Fruit fly (Drosophila melanogaster) whole organism, pupa: Measurements from ENCODE around the gene Fancl.

Experiments
- CG12605 ChIP-seq: fragments of 200-800 bp; sonication (Bioruptor generic); IDR thresholded peaks from 2 replicates; pipeline ENCODE4 v1.3.6; 2022; ENCODE audit warnings: missing biosample characterization, missing genetic modification characterization
- CG13204 ChIP-seq: fragments of 200-800 bp; sonication (Bioruptor generic); optimal IDR thresholded peaks from 2 replicates; lab custom pipeline; 2018; ENCODE audit warnings: missing biosample characterization, mild to moderate bottlenecking, missing genetic modification characterization, moderate library complexity
- CG14655 ChIP-seq: fragments of 200-800 bp; sonication (Bioruptor generic); optimal IDR thresholded peaks from 3 replicates; lab custom pipeline; 2017; ENCODE audit warnings: mild to moderate bottlenecking, missing biosample characterization, missing genetic modification reagents, missing genetic modification characterization
- CG15710 ChIP-seq: fragments of 200-800 bp; sonication (Bioruptor generic); optimal IDR thresholded peaks from 2 replicates; lab custom pipeline; 2018; ENCODE audit warnings: missing biosample characterization, mild to moderate bottlenecking, missing genetic modification characterization, moderate library complexity
- CG34367 ChIP-seq: fragments of 200-800 bp; sonication (Bioruptor generic); optimal IDR thresholded peaks from 2 replicates; lab custom pipeline; 2018; ENCODE audit warnings: missing biosample characterization, mild to moderate bottlenecking, missing genetic modification characterization

dm6 chr3R:10068780-10069179 lies 16.1 kb upstream of the Fancl start:
- TF ChIP-seq CG13204 (GFP tag; lab: Kevin White, UChicago) (no peak), CG15710 (tag; lab: Kevin White, UChicago) (no peak), CG14655 (GFP tag; lab: Kevin White, UChicago) (no peak), CG34367 (tag; lab: Kevin White, UChicago) (no peak), CG12605 (GFP tag; lab: Robert Waterston, UW) (no peak)
